Fruit fly (Drosophila melanogaster) whole organism, embryonic: ENCODE data around the gene CG7551.

Experiments
- Antp ChIP-seq: fragments of 200-800 bp; sonication (Bioruptor generic); optimal IDR thresholded peaks from 3 replicates; lab custom pipeline; 2016; ENCODE audit warnings: missing biosample characterization, missing genetic modification characterization
- Blimp-1 ChIP-seq: fragments of 200-800 bp; sonication (Bioruptor generic); optimal IDR thresholded peaks from 3 replicates; lab custom pipeline; 2018; ENCODE audit warnings: missing biosample characterization, missing genetic modification characterization, mild to moderate bottlenecking, moderate library complexity, missing genetic modification reagents
- CG10274 ChIP-seq: fragments of 200-800 bp; sonication (Bioruptor generic); optimal IDR thresholded peaks from 3 replicates; lab custom pipeline; 2017; ENCODE audit warnings: missing biosample characterization, mild to moderate bottlenecking, missing genetic modification characterization
- CG11696 ChIP-seq: fragments of 200-800 bp; sonication (Bioruptor generic); IDR thresholded peaks from 2 replicates; pipeline ENCODE4 v1.3.6; 2022; ENCODE audit warnings: missing biosample characterization, missing genetic modification characterization
- CG12391 ChIP-seq: fragments of 200-800 bp; sonication (Bioruptor generic); optimal IDR thresholded peaks from 3 replicates; lab custom pipeline; 2018; ENCODE audit warnings: missing biosample characterization, mild to moderate bottlenecking, missing genetic modification characterization, moderate library complexity
- CG15269 ChIP-seq: fragments of 200-800 bp; sonication (Bioruptor generic); optimal IDR thresholded peaks from 2 replicates; lab custom pipeline; 2018; ENCODE audit warnings: missing biosample characterization, mild to moderate bottlenecking, missing genetic modification characterization, moderate library complexity
- CG1529 ChIP-seq: fragments of 200-800 bp; sonication (Bioruptor generic); optimal IDR thresholded peaks from 3 replicates; lab custom pipeline; 2018; ENCODE audit warnings: missing biosample characterization, missing genetic modification characterization
- CG17568 ChIP-seq: fragments of 200-800 bp; sonication (Bioruptor generic); optimal IDR thresholded peaks from 2 replicates; lab custom pipeline; 2018; ENCODE audit warnings: missing biosample characterization, mild to moderate bottlenecking, missing genetic modification characterization, moderate library complexity
- CG1792 ChIP-seq: fragments of 200-800 bp; sonication (Bioruptor generic); optimal IDR thresholded peaks from 2 replicates; lab custom pipeline; 2016; ENCODE audit warnings: missing biosample characterization, missing genetic modification characterization
- CG1832 ChIP-seq: fragments of 200-800 bp; sonication (Bioruptor generic); optimal IDR thresholded peaks from 2 replicates; lab custom pipeline; 2017; ENCODE audit warnings: missing biosample characterization, mild to moderate bottlenecking, missing genetic modification characterization, inconsistent platforms
- CG2129 ChIP-seq: fragments of 200-800 bp; sonication (Bioruptor generic); IDR thresholded peaks from 2 replicates; pipeline ENCODE4 v1.3.6; 2022; ENCODE audit warnings: missing biosample characterization, missing genetic modification characterization; ENCODE audit not compliant: partially characterized antibody
- CG2712 ChIP-seq: fragments of 200-800 bp; optimal IDR thresholded peaks from 3 replicates; lab custom pipeline; 2019; ENCODE audit warnings: missing biosample characterization, mild to moderate bottlenecking, missing genetic modification characterization, moderate library complexity
- CG32532 ChIP-seq: fragments of 200-800 bp; sonication (Bioruptor generic); IDR thresholded peaks from 2 replicates; pipeline ENCODE4 v1.3.6; 2022; ENCODE audit warnings: missing biosample characterization, missing genetic modification characterization
- CG3407 ChIP-seq: fragments of 200-800 bp; sonication (Bioruptor generic); optimal IDR thresholded peaks from 2 replicates; lab custom pipeline; 2018; ENCODE audit warnings: missing biosample characterization, mild to moderate bottlenecking, missing genetic modification characterization
- CG34422 ChIP-seq: fragments of 200-800 bp; sonication (Bioruptor generic); IDR thresholded peaks from 3 replicates; pipeline ENCODE4 v1.3.6; 2022; ENCODE audit warnings: missing biosample characterization, missing genetic modification characterization
- CG43689 ChIP-seq: fragments of 200-800 bp; sonication (Bioruptor generic); IDR thresholded peaks from 2 replicates; pipeline ENCODE4 v1.3.6; 2022; ENCODE audit warnings: missing biosample characterization, missing genetic modification characterization
- CG5245 ChIP-seq: fragments of 200-800 bp; sonication (Bioruptor generic); optimal IDR thresholded peaks from 3 replicates; lab custom pipeline; 2016; ENCODE audit warnings: missing biosample characterization, missing genetic modification characterization
- CG6272 ChIP-seq: fragments of 200-800 bp; sonication (Bioruptor generic); IDR thresholded peaks from 2 replicates; pipeline ENCODE4 v1.3.6; 2022; ENCODE audit warnings: missing biosample characterization, missing genetic modification characterization
- CG6689 ChIP-seq: fragments of 200-800 bp; sonication (Bioruptor generic); IDR thresholded peaks from 2 replicates; pipeline ENCODE4 v1.3.6; 2022; ENCODE audit warnings: missing biosample characterization, missing genetic modification characterization
- CG7357 ChIP-seq: fragments of 200-800 bp; sonication (Bioruptor generic); IDR thresholded peaks from 3 replicates; pipeline ENCODE4 v1.3.6; 2022; ENCODE audit warnings: missing biosample characterization, missing genetic modification characterization
- CG7372 ChIP-seq: fragments of 200-800 bp; sonication (Bioruptor generic); IDR thresholded peaks from 2 replicates; pipeline ENCODE4 v1.3.6; 2022; ENCODE audit warnings: missing biosample characterization, missing genetic modification characterization
- CG9797 ChIP-seq: fragments of 200-800 bp; sonication (Bioruptor generic); optimal IDR thresholded peaks from 3 replicates; lab custom pipeline; 2018; ENCODE audit warnings: missing biosample characterization, mild to moderate bottlenecking, missing genetic modification characterization
- CG9817 ChIP-seq: fragments of 200-800 bp; sonication (Bioruptor generic); optimal IDR thresholded peaks from 2 replicates; lab custom pipeline; 2018; ENCODE audit warnings: missing biosample characterization, mild to moderate bottlenecking, missing genetic modification characterization, moderate library complexity
- CrebB ChIP-seq: fragments of 200-800 bp; sonication (Bioruptor generic); optimal IDR thresholded peaks from 3 replicates; lab custom pipeline; 2018; ENCODE audit warnings: missing biosample characterization, mild to moderate bottlenecking, missing genetic modification characterization
- D19A ChIP-seq: fragments of 200-800 bp; optimal IDR thresholded peaks from 3 replicates; lab custom pipeline; 2019; ENCODE audit warnings: missing biosample characterization, mild to moderate bottlenecking, missing genetic modification characterization, moderate library complexity
- Drgx ChIP-seq: fragments of 200-800 bp; sonication (Bioruptor generic); IDR thresholded peaks from 2 replicates; pipeline ENCODE4 v1.3.6; 2022; ENCODE audit warnings: missing biosample characterization, missing genetic modification characterization
- ERR ChIP-seq: fragments of 200-800 bp; sonication (Bioruptor generic); optimal IDR thresholded peaks from 2 replicates; lab custom pipeline; 2016; ENCODE audit warnings: missing biosample characterization, missing genetic modification characterization
- GATAe ChIP-seq: fragments of 200-800 bp; sonication (Bioruptor generic); conservative IDR thresholded peaks from 2 replicates; pipeline ENCODE4 v1.3.6; 2022; ENCODE audit warnings: missing biosample characterization, missing genetic modification characterization
- H15 ChIP-seq: fragments of 200-800 bp; sonication (Bioruptor generic); IDR thresholded peaks from 3 replicates; pipeline ENCODE4 v1.3.6; 2022; ENCODE audit warnings: missing biosample characterization, missing genetic modification characterization
- HLH4C ChIP-seq: fragments of 200-800 bp; sonication (Bioruptor generic); IDR thresholded peaks from 3 replicates; pipeline ENCODE4 v1.3.6; 2022; ENCODE audit warnings: missing biosample characterization, missing genetic modification characterization; ENCODE audit not compliant: partially characterized antibody
- HLH54F ChIP-seq: fragments of 200-800 bp; sonication (Bioruptor generic); optimal IDR thresholded peaks from 3 replicates; lab custom pipeline; 2016; ENCODE audit warnings: missing biosample characterization, missing genetic modification characterization
- Ravus ChIP-seq: fragments of 200-800 bp; sonication (Bioruptor generic); IDR thresholded peaks from 2 replicates; pipeline ENCODE4 v1.3.6; 2022; ENCODE audit warnings: missing biosample characterization, missing genetic modification characterization
- Spps ChIP-seq: fragments of 200-800 bp; sonication (Bioruptor generic); optimal IDR thresholded peaks from 2 replicates; lab custom pipeline; 2018; ENCODE audit warnings: missing biosample characterization, mild to moderate bottlenecking, missing genetic modification characterization
- Stat92E ChIP-seq, 3 experiments: fragments of >200 bp in 2 of 3; fragments of 200-800 bp in 1 of 3; sonication (Bioruptor generic) in 1 of 3; optimal IDR thresholded peaks; 2 replicates each; lab custom pipeline; 2017 to 2019; ENCODE audit warnings: missing biosample characterization in 3 of 3, missing genetic modification characterization in 3 of 3, mild to moderate bottlenecking in 1 of 3, moderate library complexity in 1 of 3
- TFAM ChIP-seq: fragments of 200-800 bp; sonication (Bioruptor generic); optimal IDR thresholded peaks from 2 replicates; lab custom pipeline; 2017; ENCODE audit warnings: missing biosample characterization, missing genetic modification characterization, inconsistent platforms
- Taf1 ChIP-seq: fragments of 200-800 bp; sonication (Bioruptor generic); IDR thresholded peaks from 2 replicates; pipeline ENCODE4 v1.3.6; 2022; ENCODE audit warnings: missing biosample characterization, missing genetic modification characterization
- al ChIP-seq: fragments of 200-800 bp; sonication (Bioruptor generic); IDR thresholded peaks from 2 replicates; pipeline ENCODE4 v1.3.6; 2022; ENCODE audit warnings: missing biosample characterization, missing genetic modification characterization
- ap ChIP-seq: fragments of 200-800 bp; sonication (Bioruptor generic); IDR thresholded peaks from 2 replicates; pipeline ENCODE4 v1.3.6; 2022; ENCODE audit warnings: missing biosample characterization, missing genetic modification characterization
- fd96Cb ChIP-seq: fragments of 200-800 bp; sonication (Bioruptor generic); optimal IDR thresholded peaks from 2 replicates; lab custom pipeline; 2018; ENCODE audit warnings: missing biosample characterization, mild to moderate bottlenecking, missing genetic modification characterization, moderate library complexity
- gem ChIP-seq: fragments of 200-800 bp; sonication (Bioruptor generic); optimal IDR thresholded peaks from 2 replicates; lab custom pipeline; 2019; ENCODE audit warnings: missing biosample characterization, mild to moderate bottlenecking, missing genetic modification characterization, moderate library complexity
- lilli ChIP-seq: fragments of 200-800 bp; sonication (Bioruptor generic); optimal IDR thresholded peaks from 3 replicates; lab custom pipeline; 2016; ENCODE audit warnings: missing biosample characterization, missing genetic modification characterization
- oc ChIP-seq: fragments of 200-800 bp; sonication (Bioruptor generic); optimal IDR thresholded peaks from 2 replicates; lab custom pipeline; 2018; ENCODE audit warnings: missing biosample characterization, mild to moderate bottlenecking, missing genetic modification characterization, moderate library complexity
- onecut ChIP-seq: fragments of 200-800 bp; sonication (Bioruptor generic); IDR thresholded peaks from 2 replicates; pipeline ENCODE4 v1.3.6; 2022; ENCODE audit warnings: missing biosample characterization, missing genetic modification characterization
- otp ChIP-seq: fragments of 200-800 bp; sonication (Bioruptor generic); IDR thresholded peaks from 3 replicates; pipeline ENCODE4, ENCODE4 v1.3.6; 2022; ENCODE audit warnings: missing biosample characterization, missing genetic modification characterization
- pb ChIP-seq: fragments of 200-800 bp; sonication (Bioruptor generic); optimal IDR thresholded peaks from 3 replicates; lab custom pipeline; 2016; ENCODE audit warnings: missing biosample characterization, missing genetic modification characterization
- phol ChIP-seq: fragments of 200-800 bp; sonication (Bioruptor generic); optimal IDR thresholded peaks from 3 replicates; lab custom pipeline; 2018; ENCODE audit warnings: missing biosample characterization, mild to moderate bottlenecking, missing genetic modification characterization, moderate library complexity
- prd ChIP-seq, 3 experiments: fragments of >200 bp in 2 of 3; fragments of 200-800 bp in 1 of 3; sonication (Bioruptor generic) in 1 of 3; optimal IDR thresholded peaks in 2 of 3; IDR thresholded peaks in 1 of 3; 2 replicates in 2 of 3; 3 replicates in 1 of 3; pipeline versions ENCODE4 v1.3.6 to Lab custom; 2017 to 2022; ENCODE audit warnings: missing biosample characterization in 1 of 3, missing genetic modification characterization in 1 of 3
- psq ChIP-seq: fragments of 200-800 bp; sonication (Bioruptor generic); optimal IDR thresholded peaks from 2 replicates; lab custom pipeline; 2017; ENCODE audit warnings: missing biosample characterization, missing genetic modification characterization
- sob ChIP-seq: fragments of 200-800 bp; sonication (Bioruptor generic); IDR thresholded peaks from 2 replicates; pipeline ENCODE4 v1.3.6; 2022; ENCODE audit warnings: missing biosample characterization, missing genetic modification characterization
- sr ChIP-seq: fragments of 200-800 bp; sonication (Bioruptor generic); IDR thresholded peaks from 3 replicates; pipeline ENCODE4 v1.3.6; 2022; ENCODE audit warnings: missing biosample characterization, missing genetic modification characterization
- tio ChIP-seq: fragments of 200-800 bp; sonication (Bioruptor generic); optimal IDR thresholded peaks from 2 replicates; lab custom pipeline; 2017; ENCODE audit warnings: missing biosample characterization, missing genetic modification characterization, inconsistent platforms

CG7551 gene

dm6 chr3L:11415382-11415781, 42.9 kb upstream of the CG7551 start (continued):
- TF ChIP-seq CG17568 (GFP tag; lab: Kevin White, UChicago), result peak; percentile 37
- peak; percentile 67 for TF ChIP-seq CG3407 (GFP tag; lab: Kevin White, UChicago)
- no peak for TF ChIP-seq CG1792 (GFP tag; lab: Kevin White, UChicago)
- no peak for TF ChIP-seq sr (GFP tag; lab: Robert Waterston, UW)
- peak; percentile 37 for TF ChIP-seq psq (GFP tag; lab: Kevin White, UChicago)
- peak; percentile 19 for TF ChIP-seq HLH54F (GFP tag; lab: Kevin White, UChicago)
- TF ChIP-seq CG5245 (GFP tag; lab: Kevin White, UChicago), result peak; percentile 77
- peak; percentile 83 for TF ChIP-seq phol (tag; lab: Kevin White, UChicago)
- peak; percentile 81 for TF ChIP-seq Blimp-1 (GFP tag; lab: Kevin White, UChicago)
- no peak for TF ChIP-seq CG1832 (GFP tag; lab: Kevin White, UChicago)
- TF ChIP-seq lilli (GFP tag; lab: Kevin White, UChicago), result peak; percentile 50
- no peak for TF ChIP-seq HLH4C (GFP tag; lab: Robert Waterston, UW)
- no peak for TF ChIP-seq CG7372 (GFP tag; lab: Robert Waterston, UW)
- TF ChIP-seq ap (GFP tag; lab: Robert Waterston, UW), result peak; percentile 70
- peak; percentile 89 for TF ChIP-seq otp (GFP tag; lab: Robert Waterston, UW)
- TF ChIP-seq CG12391, result peak; percentile 89
- TF ChIP-seq sob (GFP tag; lab: Robert Waterston, UW), result peak; percentile 51
- peak; percentile 91 for TF ChIP-seq gem
- TF ChIP-seq CG43689, result no peak
- TF ChIP-seq CG9817 (tag; lab: Kevin White, UChicago), result peak; percentile 36
- no peak for TF ChIP-seq GATAe
- TF ChIP-seq CG10274 (GFP tag; lab: Kevin White, UChicago), result no peak
- TF ChIP-seq onecut, result peak; percentile 68
- TF ChIP-seq H15 (GFP tag; lab: Robert Waterston, UW), result peak; percentile 70
- peak; percentile 45; the same call in 1 of the 2 replicates for TF ChIP-seq CG11696 (GFP tag; lab: Robert Waterston, UW)
- TF ChIP-seq CG1529 (GFP tag; lab: Kevin White, UChicago), result peak; percentile 69
- TF ChIP-seq CG2712, result peak; percentile 90
- no peak for TF ChIP-seq prd (optimal IDR thresholded peaks at IDR 0.05; lab: Kevin White, UChicago)
- peak; percentile 90 for TF ChIP-seq prd (GFP tag; IDR thresholded peaks at IDR 0.05; lab: Robert Waterston, UW)
- TF ChIP-seq CG15269 (tag; lab: Kevin White, UChicago), result peak; percentile 31
- no peak for TF ChIP-seq CG9797 (GFP tag; lab: Kevin White, UChicago)
- TF ChIP-seq CG32532 (GFP tag; lab: Robert Waterston, UW), result no peak; the same call in 1 of the 2 replicates
- peak; percentile 49 for TF ChIP-seq Drgx (GFP tag; lab: Robert Waterston, UW)
- peak; percentile 74 for TF ChIP-seq D19A
- no peak for TF ChIP-seq CG2129
- peak in 1 of 3 experiments; percentile 62 for TF ChIP-seq Stat92E (GFP tag; optimal IDR thresholded peaks at IDR 0.05; lab: Kevin White, UChicago)
- no peak for TF ChIP-seq ERR
- TF ChIP-seq CG6689, result peak; percentile 80
- TF ChIP-seq CG34422 (GFP tag; lab: Robert Waterston, UW), result peak; percentile 70
- TF ChIP-seq TFAM, result peak; percentile 1
- TF ChIP-seq Antp (GFP tag; lab: Kevin White, UChicago), result peak; percentile 15
- peak; percentile 53; the same call in 1 of the 3 replicates for TF ChIP-seq CG7357 (GFP tag; lab: Robert Waterston, UW)
- TF ChIP-seq tio (GFP tag; lab: Kevin White, UChicago), result peak; percentile 65
- no peak for TF ChIP-seq Taf1 (GFP tag; lab: Robert Waterston, UW)
- TF ChIP-seq Ravus (GFP tag; lab: Robert Waterston, UW), result no peak
- peak; percentile 78 for TF ChIP-seq fd96Cb (tag; lab: Kevin White, UChicago)
- peak; percentile 46 for TF ChIP-seq oc (tag; lab: Kevin White, UChicago)
- TF ChIP-seq CrebB, result peak; percentile 32
- no peak for TF ChIP-seq al (GFP tag; lab: Robert Waterston, UW)
- TF ChIP-seq CG6272 (GFP tag; lab: Robert Waterston, UW), result 0 out of 2 replicates have a peak, but pooled peaks have one; percentile 38
- TF ChIP-seq Spps (tag; lab: Kevin White, UChicago), result peak; percentile 87
- TF ChIP-seq pb (GFP tag; lab: Kevin White, UChicago), result no peak
